Worm (Caenorhabditis elegans) whole organism, young adult: ENCODE data around the gene sek-3.
A peak's percentile ranks its signal among the peaks of the same experiment; 100 is the strongest.

Source experiments
- B0019.2 ChIP-seq: fragments of 200-800 bp; sonication (Bioruptor generic); conservative IDR thresholded peaks from 2 replicates; pipeline ENCODE4 v1.3.6; 2022; ENCODE audit warnings: missing genetic modification reagents, missing genetic modification characterization, missing compliant biosample characterization
- C17E4.6 ChIP-seq: fragments of 200-800 bp; sonication (Bioruptor generic); IDR thresholded peaks from 2 replicates; pipeline ENCODE4 v1.3.6; 2022; ENCODE audit warnings: missing genetic modification reagents, missing genetic modification characterization, missing compliant biosample characterization
- F10E7.11 ChIP-seq: sonication (generic microtip); optimal IDR thresholded peaks from 2 replicates; lab custom pipeline; 2017; ENCODE audit warnings: mild to moderate bottlenecking, missing genetic modification characterization, moderate library complexity, missing compliant biosample characterization
- F23B12.7 ChIP-seq: sonication (generic microtip); optimal IDR thresholded peaks from 2 replicates; lab custom pipeline; 2017; ENCODE audit warnings: missing genetic modification characterization, mild to moderate bottlenecking, missing compliant biosample characterization, antibody characterized with exemption, moderate library complexity; ENCODE audit not compliant: insufficient read depth
- F37B4.10 ChIP-seq: fragments of 200-800 bp; sonication (Bioruptor generic); IDR thresholded peaks from 2 replicates; pipeline ENCODE4 v1.3.6; 2022; ENCODE audit warnings: missing genetic modification characterization, missing compliant biosample characterization
- F49E8.2 ChIP-seq: sonication (generic microtip); optimal IDR thresholded peaks from 3 replicates; lab custom pipeline; 2017; ENCODE audit warnings: missing genetic modification characterization, mild to moderate bottlenecking, missing compliant biosample characterization, antibody characterized with exemption, moderate library complexity; ENCODE audit not compliant: insufficient read depth
- F52B5.7 ChIP-seq: sonication (generic microtip); optimal IDR thresholded peaks from 2 replicates; lab custom pipeline; 2016; ENCODE audit warnings: mild to moderate bottlenecking, missing genetic modification characterization, missing compliant biosample characterization
- T26A5.8 ChIP-seq: sonication (generic microtip); optimal IDR thresholded peaks from 2 replicates; lab custom pipeline; 2016; ENCODE audit warnings: missing genetic modification characterization, missing compliant biosample characterization
- Y56A3A.18 ChIP-seq: fragments of 200-800 bp; sonication (Bioruptor generic); IDR thresholded peaks from 2 replicates; pipeline ENCODE4 v1.3.6; 2022; ENCODE audit warnings: missing genetic modification reagents, missing genetic modification characterization, missing compliant biosample characterization
- Y79H2A.3 ChIP-seq: fragments of 200-800 bp; sonication (Bioruptor generic); conservative IDR thresholded peaks from 2 replicates; pipeline ENCODE4 v1.3.6; 2022; ENCODE audit warnings: missing genetic modification reagents, missing genetic modification characterization, missing compliant biosample characterization
- Y95B8A.8 ChIP-seq: fragments of 200-800 bp; sonication (Bioruptor generic); IDR thresholded peaks from 2 replicates; pipeline ENCODE4 v1.3.6; 2022; ENCODE audit warnings: missing genetic modification reagents, missing genetic modification characterization, missing compliant biosample characterization
- atf-7 ChIP-seq: sonication (generic microtip); optimal IDR thresholded peaks from 2 replicates; lab custom pipeline; 2017; ENCODE audit warnings: mild to moderate bottlenecking, missing genetic modification characterization, missing compliant biosample characterization
- attf-3 ChIP-seq: fragments of 200-800 bp; sonication (Bioruptor generic); conservative IDR thresholded peaks from 2 replicates; pipeline ENCODE4 v1.3.6; 2022; ENCODE audit warnings: missing genetic modification reagents, missing genetic modification characterization, missing compliant biosample characterization
- attf-6 ChIP-seq: fragments of 200-800 bp; sonication (Bioruptor generic); IDR thresholded peaks from 2 replicates; pipeline ENCODE4 v1.3.6; 2022; ENCODE audit warnings: missing genetic modification reagents, missing genetic modification characterization, missing compliant biosample characterization
- bed-1 ChIP-seq: fragments of 200-800 bp; sonication (Bioruptor generic); IDR thresholded peaks from 2 replicates; pipeline ENCODE4 v1.3.6; 2022; ENCODE audit warnings: missing genetic modification reagents, missing genetic modification characterization, missing compliant biosample characterization
- cebp-1 ChIP-seq, 2 experiments: fragments of 200-800 bp in 1 of 2; sonication (Bioruptor generic) in 1 of 2; sonication (generic microtip) in 1 of 2; IDR thresholded peaks in 1 of 2; optimal IDR thresholded peaks in 1 of 2; 2 replicates each; pipeline versions ENCODE4 v1.3.6 to Lab custom; 2017 to 2022; ENCODE audit warnings: missing compliant biosample characterization in 2 of 2, missing genetic modification characterization in 2 of 2, mild to moderate bottlenecking in 1 of 2, missing genetic modification reagents in 1 of 2, moderate library complexity in 1 of 2
- cebp-2 ChIP-seq: fragments of 200-800 bp; sonication (Bioruptor generic); IDR thresholded peaks from 2 replicates; pipeline ENCODE4 v1.3.6; 2022; ENCODE audit warnings: missing genetic modification characterization, missing compliant biosample characterization
- ceh-27 ChIP-seq: fragments of 200-800 bp; sonication (Bioruptor generic); optimal IDR thresholded peaks from 2 replicates; lab custom pipeline; 2018; ENCODE audit warnings: mild to moderate bottlenecking, missing genetic modification characterization, moderate library complexity, missing compliant biosample characterization
- ceh-40 ChIP-seq: fragments of 200-800 bp; sonication (Bioruptor generic); IDR thresholded peaks from 2 replicates; pipeline ENCODE4 v1.3.6; 2022; ENCODE audit warnings: missing genetic modification characterization, missing compliant biosample characterization
- chd-7 ChIP-seq: sonication (generic microtip); optimal IDR thresholded peaks from 2 replicates; lab custom pipeline; 2016; ENCODE audit warnings: mild to moderate bottlenecking, missing genetic modification characterization, moderate library complexity, missing compliant biosample characterization
- dox-1 ChIP-seq: fragments of 200-800 bp; sonication (Bioruptor generic); IDR thresholded peaks from 2 replicates; pipeline ENCODE4 v1.3.6; 2022; ENCODE audit warnings: missing genetic modification reagents, missing genetic modification characterization, missing compliant biosample characterization
- egl-44 ChIP-seq: fragments of 200-800 bp; sonication (Bioruptor generic); IDR thresholded peaks from 2 replicates; pipeline ENCODE4 v1.3.6; 2022; ENCODE audit warnings: missing genetic modification reagents, missing genetic modification characterization, missing compliant biosample characterization
- ets-4 ChIP-seq: fragments of 200-800 bp; sonication (Bioruptor generic); optimal IDR thresholded peaks from 2 replicates; lab custom pipeline; 2018; ENCODE audit warnings: mild to moderate bottlenecking, missing genetic modification characterization, missing compliant biosample characterization
- him-1 ChIP-seq: sonication (generic microtip); optimal IDR thresholded peaks from 2 replicates; lab custom pipeline; 2016; ENCODE audit warnings: missing genotype, missing genetic modification reagents, missing genetic modification characterization, missing compliant biosample characterization
- hmg-1.2 ChIP-seq: fragments of 200-800 bp; sonication (Bioruptor generic); IDR thresholded peaks from 2 replicates; pipeline ENCODE4 v1.3.6; 2022; ENCODE audit warnings: missing genetic modification reagents, missing genetic modification characterization, missing compliant biosample characterization
- hmg-20 ChIP-seq: fragments of 200-800 bp; sonication (Bioruptor generic); IDR thresholded peaks from 2 replicates; pipeline ENCODE4 v1.3.6; 2022; ENCODE audit warnings: missing genetic modification reagents, missing genetic modification characterization, missing compliant biosample characterization
- hrde-1 ChIP-seq: sonication (generic microtip); optimal IDR thresholded peaks from 2 replicates; lab custom pipeline; 2016; ENCODE audit warnings: missing genetic modification characterization, mild to moderate bottlenecking, missing compliant biosample characterization, moderate library complexity, missing genotype, missing genetic modification reagents, borderline replicate concordance
- lin-26 ChIP-seq: fragments of 200-800 bp; sonication (Bioruptor generic); IDR thresholded peaks from 2 replicates; pipeline ENCODE4 v1.3.6; 2022; ENCODE audit warnings: missing genetic modification reagents, missing genetic modification characterization, missing compliant biosample characterization
- lin-35 ChIP-seq, 3 experiments: fragments of 150-350 bp in 2 of 3; sonication (generic microtip) in 1 of 3; optimal IDR thresholded peaks; 2 replicates each; lab custom pipeline; 2014 to 2018; ENCODE audit warnings: missing biosample characterization in 3 of 3, missing genetic modification characterization in 3 of 3, missing genetic modification reagents in 3 of 3
- lin-40 ChIP-seq: sonication (generic microtip); optimal IDR thresholded peaks from 2 replicates; lab custom pipeline; 2016; ENCODE audit warnings: missing genetic modification characterization, mild to moderate bottlenecking, missing compliant biosample characterization, missing genotype, missing genetic modification reagents
- madf-6 ChIP-seq: fragments of 200-800 bp; sonication (Bioruptor generic); IDR thresholded peaks from 2 replicates; pipeline ENCODE4 v1.3.6; 2022; ENCODE audit warnings: missing genetic modification reagents, missing genetic modification characterization, missing compliant biosample characterization
- mes-4 ChIP-seq: sonication (generic microtip); optimal IDR thresholded peaks from 2 replicates; lab custom pipeline; 2016; ENCODE audit warnings: missing genotype, missing genetic modification characterization, missing compliant biosample characterization
- mxl-1 ChIP-seq: sonication (generic microtip); optimal IDR thresholded peaks from 2 replicates; lab custom pipeline; 2016; ENCODE audit warnings: missing genetic modification characterization, missing compliant biosample characterization
- nhr-120 ChIP-seq: fragments of 200-800 bp; sonication (Bioruptor generic); IDR thresholded peaks from 2 replicates; pipeline ENCODE4 v1.3.6; 2022; ENCODE audit warnings: missing genetic modification characterization, missing compliant biosample characterization
- nhr-27 ChIP-seq: fragments of 200-800 bp; sonication (Bioruptor generic); optimal IDR thresholded peaks from 2 replicates; lab custom pipeline; 2018; ENCODE audit warnings: mild to moderate bottlenecking, missing genetic modification characterization, moderate library complexity, missing compliant biosample characterization
- nhr-90 ChIP-seq: sonication (generic microtip); optimal IDR thresholded peaks from 2 replicates; lab custom pipeline; 2016; ENCODE audit warnings: missing genotype, mild to moderate bottlenecking, missing genetic modification characterization, missing compliant biosample characterization
- repo-1 ChIP-seq: sonication (generic microtip); optimal IDR thresholded peaks from 2 replicates; lab custom pipeline; 2017; ENCODE audit warnings: mild to moderate bottlenecking, missing genetic modification characterization, missing compliant biosample characterization
- rpc-1 ChIP-seq, 2 experiments: fragments of 150-350 bp in 1 of 2; sonication (generic microtip) in 1 of 2; optimal IDR thresholded peaks; 2 replicates each; lab custom pipeline; 2014 to 2018; ENCODE audit warnings: missing biosample characterization in 1 of 2, missing genetic modification characterization in 1 of 2, missing genetic modification reagents in 1 of 2, missing genotype in 1 of 2
- snpc-3.4 ChIP-seq: sonication (generic microtip); optimal IDR thresholded peaks from 2 replicates; lab custom pipeline; 2017; ENCODE audit warnings: missing genetic modification characterization, mild to moderate bottlenecking, missing compliant biosample characterization, antibody characterized with exemption, moderate library complexity, missing genotype, missing genetic modification reagents
- tbp1 ChIP-seq: fragments of 200-800 bp; sonication (Bioruptor generic); optimal IDR thresholded peaks from 2 replicates; lab custom pipeline; 2018; ENCODE audit warnings: mild to moderate bottlenecking, missing genetic modification characterization, missing compliant biosample characterization
- unc-130 ChIP-seq: sonication (generic microtip); optimal IDR thresholded peaks from 2 replicates; lab custom pipeline; 2016; ENCODE audit warnings: missing genetic modification reagents, missing genetic modification characterization, missing compliant biosample characterization
- zfh-2 ChIP-seq: fragments of 200-800 bp; sonication (Bioruptor generic); conservative IDR thresholded peaks from 2 replicates; pipeline ENCODE4 v1.3.6; 2022; ENCODE audit warnings: missing genetic modification reagents, missing genetic modification characterization, missing compliant biosample characterization
- ztf-26 ChIP-seq: sonication (generic microtip); optimal IDR thresholded peaks from 2 replicates; lab custom pipeline; 2017; ENCODE audit warnings: missing genetic modification characterization, missing compliant biosample characterization
- ztf-6 ChIP-seq: fragments of 200-800 bp; sonication (Bioruptor generic); IDR thresholded peaks from 2 replicates; pipeline ENCODE4 v1.3.6; 2022; ENCODE audit warnings: missing genetic modification reagents, missing genetic modification characterization, missing compliant biosample characterization

Gene sek-3

ce11 chrX:5022682-5023081 lies 5.0 kb downstream of the sek-3 start (continued):
- TF ChIP-seq nhr-90 = peak; percentile 83
- peak; percentile 46 for TF ChIP-seq atf-7 (tag; lab: Kevin White, UChicago)
- TF ChIP-seq ztf-6 (GFP tag; lab: Robert Waterston, UW) = no peak
- TF ChIP-seq F52B5.7 (tag; lab: Kevin White, UChicago) = peak; percentile 70
- 0 out of 2 replicates have a peak, but pooled peaks have one; percentile 13 for TF ChIP-seq Y95B8A.8
- no peak for TF ChIP-seq F10E7.11
- TF ChIP-seq B0019.2 = no peak
- TF ChIP-seq nhr-27 (tag; lab: Kevin White, UChicago) = no peak
- TF ChIP-seq him-1 (tag; lab: Kevin White, UChicago) = peak; percentile 83
- TF ChIP-seq hmg-1.2 (GFP tag; lab: Robert Waterston, UW) = peak; percentile 83
- TF ChIP-seq lin-40 (tag; lab: Kevin White, UChicago) = peak; percentile 64
- TF ChIP-seq Y56A3A.18 (GFP tag; lab: Robert Waterston, UW) = peak; percentile 20; the same call in 1 of the 2 replicates
- TF ChIP-seq ceh-27 (GFP tag; lab: Kevin White, UChicago) = peak; percentile 58
- TF ChIP-seq F23B12.7 (tag; lab: Kevin White, UChicago) = peak; percentile 87
- TF ChIP-seq ceh-40 (GFP tag; lab: Robert Waterston, UW) = peak; percentile 55; the same call in 1 of the 2 replicates
- peak; percentile 42; the same call in 1 of the 2 replicates for TF ChIP-seq cebp-1 (GFP tag; IDR thresholded peaks at IDR 0.05; lab: Robert Waterston, UW)
- no peak for TF ChIP-seq cebp-1 (tag; optimal IDR thresholded peaks at IDR 0.05; lab: Kevin White, UChicago)
- 0 out of 2 replicates have a peak, but pooled peaks have one; percentile 46 for TF ChIP-seq attf-6 (GFP tag; lab: Robert Waterston, UW)
- peak; percentile 18 for TF ChIP-seq mxl-1 (tag; lab: Kevin White, UChicago)
- TF ChIP-seq hmg-20 (GFP tag; lab: Robert Waterston, UW) = peak; percentile 77
- TF ChIP-seq mes-4 (tag; lab: Kevin White, UChicago) = peak; percentile 23
- TF ChIP-seq tbp1 = peak; percentile 94
- peak in 1 of 3 experiments; percentile 37 for TF ChIP-seq lin-35 (GFP tag; optimal IDR thresholded peaks at IDR 0.05; lab: Kevin White, UChicago)
- TF ChIP-seq F37B4.10 (GFP tag; lab: Robert Waterston, UW) = no peak
- TF ChIP-seq lin-26 (GFP tag; lab: Robert Waterston, UW) = peak; percentile 90
- TF ChIP-seq snpc-3.4 (tag; lab: Kevin White, UChicago) = peak; percentile 14
- TF ChIP-seq zfh-2 (GFP tag; lab: Robert Waterston, UW) = 0 out of 2 replicates have a peak, but pooled peaks have one; percentile 18
- peak; percentile 75 for TF ChIP-seq dox-1
- TF ChIP-seq madf-6 = peak; percentile 46; the same call in 1 of the 2 replicates
- peak; percentile 1 for TF ChIP-seq hrde-1 (tag; lab: Kevin White, UChicago)
- TF ChIP-seq ztf-26 (tag; lab: Kevin White, UChicago) = peak; percentile 28
- TF ChIP-seq unc-130 (GFP tag; lab: Kevin White, UChicago) = no peak
- TF ChIP-seq egl-44 (GFP tag; lab: Robert Waterston, UW) = peak; percentile 81
- no peak for TF ChIP-seq bed-1 (GFP tag; lab: Robert Waterston, UW)
- TF ChIP-seq attf-3 (GFP tag; lab: Robert Waterston, UW) = 0 out of 2 replicates have a peak, but pooled peaks have one; percentile 25
- TF ChIP-seq chd-7 (tag; lab: Kevin White, UChicago) = peak; percentile 25
- no peak for TF ChIP-seq nhr-120 (GFP tag; lab: Robert Waterston, UW)
- peak; percentile 81 for TF ChIP-seq rpc-1 (optimal IDR thresholded peaks at IDR 0.05; lab: Kevin White, UChicago)
- TF ChIP-seq rpc-1 (tag; optimal IDR thresholded peaks at IDR 0.05; lab: Kevin White, UChicago) = peak; percentile 87
- TF ChIP-seq ets-4 = no peak
- TF ChIP-seq cebp-2 (GFP tag; lab: Robert Waterston, UW) = 0 out of 2 replicates have a peak, but pooled peaks have one; percentile 18
- TF ChIP-seq repo-1 = no peak
- 0 out of 2 replicates have a peak, but pooled peaks have one; percentile 29 for TF ChIP-seq C17E4.6 (GFP tag; lab: Robert Waterston, UW)
- no peak for TF ChIP-seq Y79H2A.3 (GFP tag; lab: Robert Waterston, UW)
- TF ChIP-seq F49E8.2 (tag; lab: Kevin White, UChicago) = peak; percentile 27
- TF ChIP-seq T26A5.8 (tag; lab: Kevin White, UChicago) = peak; percentile 14
- TF ChIP-seq, all 124 proteins: peak for 66
